Worm (Caenorhabditis elegans): Measurements from ENCODE around the gene F41G3.3.

F41G3.3 gene

DNA sequence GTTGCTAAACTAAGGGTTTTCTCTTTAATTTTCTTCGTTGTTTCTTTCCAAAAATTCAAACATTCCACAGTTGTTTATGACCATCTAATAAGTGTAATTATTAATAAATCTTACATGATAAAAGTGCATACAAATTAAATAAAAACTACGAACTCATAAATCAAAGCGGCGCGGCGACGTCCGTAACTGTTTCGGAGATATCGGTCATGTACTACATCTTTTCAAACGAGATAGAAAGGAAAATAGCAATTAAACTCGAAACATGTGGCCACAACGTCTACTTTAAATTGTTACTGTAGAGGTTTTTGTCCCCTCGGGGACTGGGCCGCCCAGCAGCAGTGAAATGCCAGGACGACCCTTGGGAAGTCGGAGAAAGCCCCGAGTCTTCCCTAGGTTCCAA lies 40.5 kb upstream of the F41G3.3 start:
- TF ChIP-seq unc-30 (tag; optimal IDR thresholded peaks at IDR 0.05) (no peak), blmp-1 (tag; optimal IDR thresholded peaks at IDR 0.05) (peak; percentile 86)

DNA sequence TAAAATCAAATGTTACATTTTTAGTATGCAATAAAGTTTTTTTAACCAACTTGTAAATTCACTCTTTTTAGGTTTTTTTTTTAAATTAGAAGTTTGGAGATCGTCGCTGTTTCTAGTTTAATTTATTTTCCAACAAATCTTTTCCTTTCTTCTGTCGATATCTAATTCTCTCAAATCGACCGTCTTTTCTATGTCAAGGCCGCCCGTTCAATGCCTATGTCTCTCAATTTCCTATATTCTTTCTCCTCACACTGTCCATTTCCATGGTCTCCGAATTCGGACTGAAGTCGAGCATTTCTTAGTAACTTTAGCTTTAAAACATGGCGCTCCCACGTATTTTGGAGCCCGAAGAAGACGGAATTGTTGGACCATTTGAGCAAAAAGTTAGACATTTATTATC lies 39.7 kb upstream of the F41G3.3 start, which contains the start of the genes T14B4.5 and T14B4.20:
Gene T14B4.5, plus strand, starts transcription at position 226 of the 400 bp plus-strand sequence.
Gene T14B4.20, plus strand, starts transcription at position 264 of the 400 bp plus-strand sequence.
- no peak for TF ChIP-seq nhr-71 (tag; optimal IDR thresholded peaks at IDR 0.05)
- no peak for TF ChIP-seq pag-3 (tag; optimal IDR thresholded peaks at IDR 0.05; ENCODE audit: borderline replicate concordance, insufficient read depth)
- no peak for TF ChIP-seq hlh-4 (tag; optimal IDR thresholded peaks at IDR 0.05)
- no peak for TF ChIP-seq fkh-10 (GFP tag; optimal IDR thresholded peaks at IDR 0.05)
- TF ChIP-seq blmp-1 (tag; optimal IDR thresholded peaks at IDR 0.05): peak; percentile 80

DNA sequence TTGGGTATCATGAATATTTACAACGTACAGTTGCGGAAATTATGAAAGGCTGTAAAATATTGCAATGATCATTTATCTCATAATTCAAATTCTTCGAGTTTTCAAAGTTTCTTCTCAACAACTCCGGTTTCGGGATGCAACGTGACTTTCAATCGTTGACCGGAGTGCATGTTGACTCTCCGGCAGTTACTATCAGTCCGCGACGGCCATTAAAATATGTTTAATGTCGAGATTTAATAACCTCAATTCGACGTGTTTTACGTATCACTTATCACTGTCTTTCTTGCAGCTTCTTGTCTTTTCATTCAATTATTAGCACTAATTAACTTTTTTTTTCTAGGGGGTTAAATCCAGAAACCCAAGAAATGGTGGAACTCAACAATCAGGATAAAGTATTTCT lies 38.1 kb upstream of the F41G3.3 start, which contains the start of gene tsp-10:
Gene tsp-10, plus strand, starts transcription at position 366 of the 400 bp plus-strand sequence.
- no peak for TF ChIP-seq lin-13 (GFP tag; optimal IDR thresholded peaks at IDR 0.05)
- no peak for TF ChIP-seq blmp-1 (tag; optimal IDR thresholded peaks at IDR 0.05)
- TF ChIP-seq ces-1 (GFP tag; optimal IDR thresholded peaks at IDR 0.05): no peak
- TF ChIP-seq mef-2 (tag; optimal IDR thresholded peaks at IDR 0.05): no peak
- no peak for TF ChIP-seq xbp-1 (tag; optimal IDR thresholded peaks at IDR 0.05)
- no peak for TF ChIP-seq aha-1 (tag; optimal IDR thresholded peaks at IDR 0.05)

DNA sequence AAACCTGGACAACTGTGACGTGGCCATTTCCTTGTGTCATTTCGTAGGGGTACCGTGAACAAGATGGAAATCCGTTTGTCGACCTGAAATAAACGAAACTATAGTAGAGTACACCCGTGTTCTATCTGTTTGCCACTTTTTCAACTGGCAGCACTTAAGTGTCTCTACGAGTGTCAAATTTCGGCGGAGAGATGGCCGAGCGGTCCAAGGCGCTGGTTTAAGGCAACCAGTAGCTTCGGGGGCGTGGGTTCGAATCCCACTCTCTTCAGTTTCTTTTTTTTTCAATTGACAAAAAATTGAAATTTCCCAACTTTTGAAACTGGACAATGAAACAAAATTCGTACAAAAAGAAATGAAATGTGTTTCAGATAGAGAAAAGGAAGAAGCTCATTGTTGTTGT lies 34.8 kb upstream of the F41G3.3 start:
- TF ChIP-seq unc-86 (tag; optimal IDR thresholded peaks at IDR 0.05): no peak
- peak in 2 of 6 experiments; percentile 9 to 17 for TF ChIP-seq elt-3 (tag; optimal IDR thresholded peaks at IDR 0.05)
- TF ChIP-seq mep-1 (tag; optimal IDR thresholded peaks at IDR 0.05): peak; percentile 1
- TF ChIP-seq nhr-47 (tag; optimal IDR thresholded peaks at IDR 0.05): peak; percentile 52
- TF ChIP-seq lin-35 (GFP tag; optimal IDR thresholded peaks at IDR 0.05): peak; percentile 13 to 53
- 0 out of 2 replicates have a peak, but pooled peaks have one; percentile 9 for TF ChIP-seq grh-1 (GFP tag; IDR thresholded peaks at IDR 0.05)
- peak; percentile 7 for TF ChIP-seq skn-1 (tag; optimal IDR thresholded peaks at IDR 0.05)
- TF ChIP-seq irx-1 (tag; optimal IDR thresholded peaks at IDR 0.05): peak; percentile 32
- TF ChIP-seq lin-14 (GFP tag; optimal IDR thresholded peaks at IDR 0.05): peak; percentile 46
- no peak for TF ChIP-seq nhr-85 (tag)
- peak; percentile 62 for TF ChIP-seq snu-23 (GFP tag; optimal IDR thresholded peaks at IDR 0.05)
- peak in 1 of 2 experiments; percentile 31 for TF ChIP-seq efl-1 (optimal IDR thresholded peaks at IDR 0.05)
- TF ChIP-seq efl-1 (GFP tag; optimal IDR thresholded peaks at IDR 0.05 in 1 of 2): peak; percentile 17 to 89
- TF ChIP-seq nhr-12 (tag; optimal IDR thresholded peaks at IDR 0.05): no peak
- TF ChIP-seq ceh-82 (tag; optimal IDR thresholded peaks at IDR 0.05): peak in 1 of 3 experiments; percentile 12
- no peak for TF ChIP-seq ztf-11 (tag; optimal IDR thresholded peaks at IDR 0.05)
- TF ChIP-seq xbp-1 (tag; optimal IDR thresholded peaks at IDR 0.05): peak; percentile 26
- peak; percentile 3 for TF ChIP-seq nhr-90 (tag; optimal IDR thresholded peaks at IDR 0.05; ENCODE audit: poor library complexity)
- no peak for TF ChIP-seq C34B4.2 (tag; optimal IDR thresholded peaks at IDR 0.05)
- peak; percentile 18 to 50 for TF ChIP-seq lsy-2 (tag; optimal IDR thresholded peaks at IDR 0.05)
- TF ChIP-seq rnt-1 (tag; optimal IDR thresholded peaks at IDR 0.05): peak; percentile 48
- peak; percentile 25 for TF ChIP-seq lir-3 (tag; optimal IDR thresholded peaks at IDR 0.05; ENCODE audit: poor library complexity)
- peak; percentile 85 for TF ChIP-seq nhr-20 (tag; optimal IDR thresholded peaks at IDR 0.05)
- TF ChIP-seq nhr-77 (tag; optimal IDR thresholded peaks at IDR 0.05): peak; percentile 45
- no peak for TF ChIP-seq mef-2 (tag; optimal IDR thresholded peaks at IDR 0.05)
- peak; percentile 32 for TF ChIP-seq swsn-7 (tag; optimal IDR thresholded peaks at IDR 0.05)
- TF ChIP-seq nhr-71 (tag; optimal IDR thresholded peaks at IDR 0.05): peak; percentile 56
- TF ChIP-seq unc-62 (GFP tag; optimal IDR thresholded peaks at IDR 0.05): no peak
- TF ChIP-seq dsc-1 (tag; optimal IDR thresholded peaks at IDR 0.05): peak; percentile 55
- peak in 2 of 3 experiments; percentile 1 to 14 for TF ChIP-seq dpl-1 (GFP tag; optimal IDR thresholded peaks at IDR 0.05)
- TF ChIP-seq nhr-19 (GFP tag; conservative IDR thresholded peaks at IDR 0.05): peak; percentile 64
